Worm (Caenorhabditis elegans) whole organism, young adult: ENCODE data around the gene F32D8.14.

Experiments used
- ceh-40 ChIP-seq: fragments of 200-800 bp; sonication (Bioruptor generic); IDR thresholded peaks from 2 replicates; pipeline ENCODE4 v1.3.6; 2022; ENCODE audit warnings: missing genetic modification characterization, missing compliant biosample characterization
- him-1 ChIP-seq: sonication (generic microtip); optimal IDR thresholded peaks from 2 replicates; lab custom pipeline; 2016; ENCODE audit warnings: missing genotype, missing genetic modification reagents, missing genetic modification characterization, missing compliant biosample characterization
- xnd-1 ChIP-seq: sonication (generic microtip); optimal IDR thresholded peaks from 2 replicates; lab custom pipeline; 2016; ENCODE audit warnings: missing genotype, missing genetic modification reagents, missing genetic modification characterization, missing compliant biosample characterization

DNA sequence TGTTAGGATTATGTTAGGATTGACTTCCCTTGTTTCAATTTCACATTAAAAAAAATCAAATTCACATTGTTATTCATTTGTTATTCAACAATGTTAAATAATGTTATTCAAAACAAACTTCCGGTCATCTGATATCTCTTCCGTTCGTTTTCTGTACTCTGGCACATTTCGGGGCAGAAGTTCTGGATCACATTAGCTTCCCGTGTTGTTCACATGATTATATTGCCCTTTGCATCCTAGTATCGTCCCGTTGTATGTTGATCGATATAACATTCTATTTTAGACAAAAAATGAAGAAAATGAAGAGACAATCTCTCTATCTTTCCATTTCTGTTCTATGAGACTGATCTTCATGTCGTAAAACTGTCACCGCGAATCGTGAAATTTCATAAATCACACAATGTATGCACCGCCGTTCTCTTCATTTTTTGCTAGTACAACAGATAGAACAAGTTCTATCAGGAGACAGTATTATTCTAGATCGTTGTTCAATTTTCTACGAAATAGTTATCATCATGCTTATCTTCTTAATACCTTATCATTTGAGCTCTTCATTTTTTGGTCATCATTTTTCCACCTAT, 45.5 kb upstream of the F32D8.14 start:
- TF ChIP-seq xnd-1 (tag; lab: Kevin White, UChicago) (no peak), him-1 (no peak), ceh-40 (GFP tag; lab: Robert Waterston, UW) (no peak)
